Fruit fly (Drosophila melanogaster): ENCODE data around the gene SP1029.

Gene SP1029

dm6 chr3R:29214982-29215533, 35.2 kb downstream of the SP1029 start (continued):
- TF ChIP-seq CG17359 (tag; optimal IDR thresholded peaks at IDR 0.05) (peak; percentile 23), vvl (GFP tag; IDR thresholded peaks at IDR 0.05) (0 out of 2 replicates have a peak, but pooled peaks have one; percentile 7), Rfx (GFP tag; IDR thresholded peaks at IDR 0.05) (0 out of 2 replicates have a peak, but pooled peaks have one; percentile 15), Pdp1 (GFP tag; optimal IDR thresholded peaks at IDR 0.05) (peak in 1 of 2 experiments; percentile 46), Elba2 (GFP tag; optimal IDR thresholded peaks at IDR 0.05) (peak; percentile 98), pan (optimal IDR thresholded peaks at IDR 0.05) (no peak), pan (GFP tag; optimal IDR thresholded peaks at IDR 0.05 in 1 of 2, IDR thresholded peaks at IDR 0.05 in 1 of 2) (peak in 1 of 2 experiments; percentile 25), Fer1 (GFP tag; optimal IDR thresholded peaks at IDR 0.05) (no peak), Nf-YA (GFP tag; IDR thresholded peaks at IDR 0.05) (no peak; the same call in 1 of the 2 replicates), lilli (GFP tag; optimal IDR thresholded peaks at IDR 0.05) (peak; percentile 5), ato (GFP tag; IDR thresholded peaks at IDR 0.05; ENCODE audit: partially characterized antibody) (no peak), CG2120 (GFP tag; optimal IDR thresholded peaks at IDR 0.05) (peak; percentile 20), Fer3 (tag; optimal IDR thresholded peaks at IDR 0.05) (no peak), crol (GFP tag; IDR thresholded peaks at IDR 0.05) (peak; percentile 27; the same call in 1 of the 2 replicates), CG11093 (GFP tag; IDR thresholded peaks at IDR 0.05) (no peak), CG7556 (GFP tag; optimal IDR thresholded peaks at IDR 0.05) (no peak), scrt (GFP tag; optimal IDR thresholded peaks at IDR 0.05) (no peak), jigr1 (GFP tag; IDR thresholded peaks at IDR 0.05) (no peak), CG34376 (GFP tag; optimal IDR thresholded peaks at IDR 0.05) (peak; percentile 82), Tbp (GFP tag; optimal IDR thresholded peaks at IDR 0.05) (no peak), cwo (GFP tag; optimal IDR thresholded peaks at IDR 0.05) (peak; percentile 33), CG17361 (GFP tag; IDR thresholded peaks at IDR 0.05) (no peak), lab (GFP tag; optimal IDR thresholded peaks at IDR 0.05) (peak; percentile 29), pfk (GFP tag; optimal IDR thresholded peaks at IDR 0.05) (peak; percentile 40), CG4730 (GFP tag; IDR thresholded peaks at IDR 0.05) (no peak), CG32767 (GFP tag; IDR thresholded peaks at IDR 0.05) (0 out of 2 replicates have a peak, but pooled peaks have one; percentile 11), CG3163 (GFP tag; optimal IDR thresholded peaks at IDR 0.05) (peak; percentile 90), Atf6 (GFP tag; IDR thresholded peaks at IDR 0.05) (no peak), CG4360 (GFP tag; IDR thresholded peaks at IDR 0.05) (peak; percentile 96), Med (GFP tag) (peak; percentile 55), nom (GFP tag; optimal IDR thresholded peaks at IDR 0.05) (peak; percentile 84), dan (GFP tag; IDR thresholded peaks at IDR 0.05) (no peak), Lpt (GFP tag; optimal IDR thresholded peaks at IDR 0.05) (no peak), luna (GFP tag; optimal IDR thresholded peaks at IDR 0.05) (no peak), CG6683 (GFP tag; optimal IDR thresholded peaks at IDR 0.05) (no peak), Scr (GFP tag; IDR thresholded peaks at IDR 0.05; ENCODE audit: partially characterized antibody) (0 out of 2 replicates have a peak, but pooled peaks have one; percentile 23), ATbp (GFP tag; optimal IDR thresholded peaks at IDR 0.05) (no peak), BtbVII (GFP tag; optimal IDR thresholded peaks at IDR 0.05) (peak; percentile 24), CG11504 (tag; optimal IDR thresholded peaks at IDR 0.05) (peak; percentile 74), nerfin-1 (tag; optimal IDR thresholded peaks at IDR 0.05) (peak; percentile 63), CG31388 (GFP tag; optimal IDR thresholded peaks at IDR 0.05) (no peak), CG15514 (GFP tag; optimal IDR thresholded peaks at IDR 0.05) (peak; percentile 48), grau (tag; optimal IDR thresholded peaks at IDR 0.05) (peak; percentile 4), CG1603 (tag; optimal IDR thresholded peaks at IDR 0.05) (no peak), CG9932 (GFP tag; IDR thresholded peaks at IDR 0.05) (peak; percentile 42; the same call in 1 of the 2 replicates), slbo (GFP tag; IDR thresholded peaks at IDR 0.05) (0 out of 2 replicates have a peak, but pooled peaks have one; percentile 19), sc (optimal IDR thresholded peaks at IDR 0.05) (no peak), sc (GFP tag; optimal IDR thresholded peaks at IDR 0.05) (no peak), sima (GFP tag; optimal IDR thresholded peaks at IDR 0.05) (no peak), gem (tag; optimal IDR thresholded peaks at IDR 0.05) (peak; percentile 14)
